Fruit fly (Drosophila melanogaster): ENCODE results near the gene Atxn7.

The Atxn7 gene

DNA sequence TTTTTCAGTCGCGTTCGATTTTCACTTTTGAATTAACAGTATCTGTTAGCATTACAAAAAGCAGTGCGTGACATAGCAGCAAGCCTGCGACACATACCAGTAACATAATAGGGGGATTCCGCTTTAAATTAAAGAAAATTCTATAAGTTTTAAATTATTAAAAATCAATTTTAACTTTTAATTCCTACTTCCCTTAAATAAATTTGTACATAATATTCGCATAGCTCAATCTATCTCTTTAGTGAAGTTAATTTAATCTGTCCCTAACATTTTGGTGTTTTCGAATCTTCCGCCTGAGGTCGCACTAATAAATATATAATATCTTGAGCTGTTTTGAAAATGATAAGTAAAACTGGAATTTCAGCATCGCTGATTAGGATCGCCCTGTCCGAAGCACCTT lies 44.8 kb downstream of the Atxn7 start, which contains the start of gene CG9886 (continued):
- TF ChIP-seq lola (GFP tag; optimal IDR thresholded peaks at IDR 0.05) (no peak), croc (GFP tag; conservative IDR thresholded peaks at IDR 0.05) (peak; percentile 43; the same call in 2 of the 3 replicates), tin (GFP tag; optimal IDR thresholded peaks at IDR 0.05) (peak; percentile 67), Sry-β (GFP tag; optimal IDR thresholded peaks at IDR 0.05) (no peak), CG31388 (GFP tag; optimal IDR thresholded peaks at IDR 0.05) (no peak), CG1603 (tag; optimal IDR thresholded peaks at IDR 0.05) (peak; percentile 38), gcm2 (GFP tag; optimal IDR thresholded peaks at IDR 0.05) (no peak), Fer3 (tag; optimal IDR thresholded peaks at IDR 0.05) (peak; percentile 50), ase (GFP tag; IDR thresholded peaks at IDR 0.05) (no peak), CG8765 (GFP tag; IDR thresholded peaks at IDR 0.05) (no peak), disco-r (GFP tag; optimal IDR thresholded peaks at IDR 0.05) (no peak), CG16779 (GFP tag; IDR thresholded peaks at IDR 0.05) (no peak), Ada2b (GFP tag; IDR thresholded peaks at IDR 0.05) (peak; percentile 40), Pdp1 (GFP tag; optimal IDR thresholded peaks at IDR 0.05) (peak in 1 of 2 experiments; percentile 76), CG10366 (GFP tag; IDR thresholded peaks at IDR 0.05) (peak; percentile 50), CG1024 (GFP tag; IDR thresholded peaks at IDR 0.05) (no peak), tll (GFP tag; optimal IDR thresholded peaks at IDR 0.05) (peak in 1 of 2 experiments; percentile 6), abd-A (tag; optimal IDR thresholded peaks at IDR 0.05) (no peak), CG13424 (tag; optimal IDR thresholded peaks at IDR 0.05) (peak; percentile 83), CG4730 (GFP tag; IDR thresholded peaks at IDR 0.05) (no peak), CG9932 (GFP tag; IDR thresholded peaks at IDR 0.05) (peak; percentile 61; the same call in 1 of the 2 replicates), GATAe (GFP tag; conservative IDR thresholded peaks at IDR 0.05) (no peak), pfk (GFP tag; optimal IDR thresholded peaks at IDR 0.05) (no peak), CG4424 (GFP tag; optimal IDR thresholded peaks at IDR 0.05) (peak; percentile 68), CG6683 (GFP tag; optimal IDR thresholded peaks at IDR 0.05) (peak; percentile 5), Ssrp (tag; optimal IDR thresholded peaks at IDR 0.05) (peak; percentile 67), CG8359 (GFP tag; optimal IDR thresholded peaks at IDR 0.05; ENCODE audit: borderline replicate concordance) (no peak), HLH4C (GFP tag; IDR thresholded peaks at IDR 0.05; ENCODE audit: partially characterized antibody) (no peak), CG15073 (GFP tag; optimal IDR thresholded peaks at IDR 0.05) (no peak), CG10654 (GFP tag; optimal IDR thresholded peaks at IDR 0.05) (peak; percentile 41), dm (GFP tag; optimal IDR thresholded peaks at IDR 0.05) (no peak), CG13123 (GFP tag; optimal IDR thresholded peaks at IDR 0.05) (peak; percentile 29), sens-2 (GFP tag; IDR thresholded peaks at IDR 0.05) (no peak), Chrac-16 (GFP tag; optimal IDR thresholded peaks at IDR 0.05) (peak; percentile 68), cad (GFP tag; optimal IDR thresholded peaks at IDR 0.05) (no peak), HLHmδ (GFP tag; optimal IDR thresholded peaks at IDR 0.05) (no peak), unc-4 (GFP tag; IDR thresholded peaks at IDR 0.05; ENCODE audit: partially characterized antibody) (no peak), Jarid2 (GFP tag; optimal IDR thresholded peaks at IDR 0.05) (peak; percentile 40), sc (optimal IDR thresholded peaks at IDR 0.05) (no peak), sc (GFP tag; optimal IDR thresholded peaks at IDR 0.05) (peak; percentile 49), pnt (GFP tag; optimal IDR thresholded peaks at IDR 0.05) (no peak), CG4854 (GFP tag; optimal IDR thresholded peaks at IDR 0.05) (no peak), CG11085 (GFP tag; IDR thresholded peaks at IDR 0.05) (no peak), CG13775 (GFP tag; optimal IDR thresholded peaks at IDR 0.05) (peak; percentile 67), CG7357 (GFP tag; IDR thresholded peaks at IDR 0.05) (no peak), CG7928 (GFP tag; optimal IDR thresholded peaks at IDR 0.05) (peak; percentile 22), CG31224 (GFP tag; IDR thresholded peaks at IDR 0.05) (no peak), ttk (GFP tag; IDR thresholded peaks at IDR 0.05) (peak; percentile 47; the same call in 1 of the 2 replicates), CG17328 (GFP tag; IDR thresholded peaks at IDR 0.05) (peak; percentile 60), slp2 (GFP tag; optimal IDR thresholded peaks at IDR 0.05) (no peak), ind (GFP tag; optimal IDR thresholded peaks at IDR 0.05) (peak; percentile 49)

Data from whole organism, embryonic.